Fruit fly (Drosophila melanogaster) whole organism: ENCODE data around the gene pros.

Experiments
- Dll ChIP-seq: fragments of >200 bp; optimal IDR thresholded peaks from 2 replicates; lab custom pipeline; 2017
- EcR ChIP-seq, 2 experiments: fragments of >200 bp; optimal IDR thresholded peaks; 2 replicates each; lab custom pipeline; 2017; ENCODE audit warnings: missing biosample characterization in 2 of 2, missing genetic modification characterization in 2 of 2, missing genetic modification reagents in 2 of 2
- pan ChIP-seq: fragments of >200 bp; optimal IDR thresholded peaks from 2 replicates; lab custom pipeline; 2017
- psq ChIP-seq: fragments of >200 bp; optimal IDR thresholded peaks from 2 replicates; lab custom pipeline; 2017

- TF ChIP-seq pan (lab: Kevin White, UChicago) (no peak), EcR (GFP tag; optimal IDR thresholded peaks at IDR 0.05; lab: Kevin White, UChicago) (no peak), psq (no peak), Dll (no peak)
Measured at dm6 chr3R:11328180-11328579, at the start of gene pros.
